Fruit fly (Drosophila melanogaster) whole organism, embryonic: ENCODE data around the gene CG15365.

Source experiments
- Abd-B ChIP-seq: fragments of 200-800 bp; sonication (Bioruptor generic); optimal IDR thresholded peaks from 2 replicates; lab custom pipeline; 2018; ENCODE audit warnings: missing biosample characterization, mild to moderate bottlenecking, missing genetic modification characterization, moderate library complexity
- Antp ChIP-seq: fragments of 200-800 bp; sonication (Bioruptor generic); optimal IDR thresholded peaks from 3 replicates; lab custom pipeline; 2016; ENCODE audit warnings: missing biosample characterization, missing genetic modification characterization
- B-H2 ChIP-seq: fragments of 200-800 bp; sonication (Bioruptor generic); optimal IDR thresholded peaks from 2 replicates; lab custom pipeline; 2018; ENCODE audit warnings: missing biosample characterization, mild to moderate bottlenecking, missing genetic modification characterization
- Bdp1 ChIP-seq: fragments of 200-800 bp; sonication (Bioruptor generic); optimal IDR thresholded peaks from 3 replicates; lab custom pipeline; 2016; ENCODE audit warnings: missing biosample characterization, missing genetic modification characterization
- BtbVII ChIP-seq: fragments of 200-800 bp; sonication (Bioruptor generic); optimal IDR thresholded peaks from 3 replicates; lab custom pipeline; 2017; ENCODE audit warnings: missing biosample characterization, mild to moderate bottlenecking, missing genetic modification characterization
- Bteb2 ChIP-seq: fragments of 200-800 bp; sonication (Bioruptor generic); optimal IDR thresholded peaks from 2 replicates; lab custom pipeline; 2016; ENCODE audit warnings: missing biosample characterization, missing genetic modification characterization
- CG10209 ChIP-seq: fragments of 200-800 bp; sonication (Bioruptor generic); optimal IDR thresholded peaks from 3 replicates; lab custom pipeline; 2017; ENCODE audit warnings: missing biosample characterization, mild to moderate bottlenecking, missing genetic modification characterization, missing genetic modification reagents
- CG10267 ChIP-seq: fragments of 200-800 bp; sonication (Bioruptor generic); optimal IDR thresholded peaks from 2 replicates; lab custom pipeline; 2018; ENCODE audit warnings: missing biosample characterization, mild to moderate bottlenecking, missing genetic modification characterization, moderate library complexity
- CG10274 ChIP-seq: fragments of 200-800 bp; sonication (Bioruptor generic); optimal IDR thresholded peaks from 3 replicates; lab custom pipeline; 2017; ENCODE audit warnings: missing biosample characterization, mild to moderate bottlenecking, missing genetic modification characterization
- CG11398 ChIP-seq: fragments of 200-800 bp; sonication (Bioruptor generic); optimal IDR thresholded peaks from 2 replicates; lab custom pipeline; 2016; ENCODE audit warnings: missing biosample characterization, missing genetic modification characterization
- CG13424 ChIP-seq: fragments of 200-800 bp; sonication (Bioruptor generic); optimal IDR thresholded peaks from 2 replicates; lab custom pipeline; 2019; ENCODE audit warnings: missing biosample characterization, mild to moderate bottlenecking, missing genetic modification characterization, moderate library complexity
- CG14014 ChIP-seq: fragments of 200-800 bp; sonication (Bioruptor generic); IDR thresholded peaks from 2 replicates; pipeline ENCODE4 v1.3.6; 2022; ENCODE audit warnings: missing biosample characterization, missing genetic modification characterization
- CG14441 ChIP-seq: fragments of 200-800 bp; sonication (Bioruptor generic); IDR thresholded peaks from 2 replicates; pipeline ENCODE4 v1.3.6; 2022; ENCODE audit warnings: missing biosample characterization, missing genetic modification characterization
- CG2889 ChIP-seq: fragments of 200-800 bp; sonication (Bioruptor generic); IDR thresholded peaks from 3 replicates; pipeline ENCODE4 v1.3.6; 2022; ENCODE audit warnings: missing biosample characterization, missing genetic modification characterization
- CG30403 ChIP-seq: fragments of 200-800 bp; sonication (Bioruptor generic); optimal IDR thresholded peaks from 3 replicates; lab custom pipeline; 2016; ENCODE audit warnings: missing biosample characterization, missing genetic modification characterization
- CG31365 ChIP-seq: fragments of 200-800 bp; sonication (Bioruptor generic); optimal IDR thresholded peaks from 2 replicates; lab custom pipeline; 2018; ENCODE audit warnings: missing biosample characterization, mild to moderate bottlenecking, missing genetic modification characterization
- CG31441 ChIP-seq: fragments of 200-800 bp; sonication (Bioruptor generic); IDR thresholded peaks from 2 replicates; pipeline ENCODE4 v1.3.6; 2022; ENCODE audit warnings: missing biosample characterization, missing genetic modification characterization
- CG3407 ChIP-seq: fragments of 200-800 bp; sonication (Bioruptor generic); optimal IDR thresholded peaks from 2 replicates; lab custom pipeline; 2018; ENCODE audit warnings: missing biosample characterization, mild to moderate bottlenecking, missing genetic modification characterization
- CG34376 ChIP-seq: fragments of 200-800 bp; sonication (Bioruptor generic); optimal IDR thresholded peaks from 2 replicates; lab custom pipeline; 2018; ENCODE audit warnings: missing biosample characterization, mild to moderate bottlenecking, missing genetic modification characterization
- CG4404 ChIP-seq: fragments of 200-800 bp; sonication (Bioruptor generic); IDR thresholded peaks from 2 replicates; pipeline ENCODE4 v1.3.6; 2022; ENCODE audit warnings: missing biosample characterization, missing genetic modification characterization
- CG6765 ChIP-seq: fragments of 200-800 bp; sonication (Bioruptor generic); optimal IDR thresholded peaks from 3 replicates; lab custom pipeline; 2017; ENCODE audit warnings: missing biosample characterization, mild to moderate bottlenecking, missing genetic modification characterization
- CG7963 ChIP-seq: fragments of 200-800 bp; sonication (Bioruptor generic); IDR thresholded peaks from 3 replicates; pipeline ENCODE4 v1.3.6; 2022; ENCODE audit warnings: missing biosample characterization, missing genetic modification characterization; ENCODE audit not compliant: partially characterized antibody
- CG8359 ChIP-seq: fragments of 200-800 bp; sonication (Bioruptor generic); optimal IDR thresholded peaks from 2 replicates; lab custom pipeline; 2017; ENCODE audit warnings: missing biosample characterization, mild to moderate bottlenecking, missing genetic modification characterization, borderline replicate concordance
- CTCF ChIP-seq: fragments of 200-800 bp; sonication (Bioruptor generic); optimal IDR thresholded peaks from 2 replicates; lab custom pipeline; 2017; ENCODE audit warnings: missing biosample characterization, mild to moderate bottlenecking, missing genetic modification characterization, moderate library complexity
- Dip2 ChIP-seq: fragments of 200-800 bp; sonication (Bioruptor generic); IDR thresholded peaks from 2 replicates; pipeline ENCODE4 v1.3.6; 2022; ENCODE audit warnings: missing biosample characterization, missing genetic modification characterization
- Eip74EF ChIP-seq, 2 experiments: fragments of 200-800 bp in 1 of 2; fragments of >200 bp in 1 of 2; sonication (Bioruptor generic) in 1 of 2; optimal IDR thresholded peaks; 2 replicates each; lab custom pipeline; 2017 to 2019; ENCODE audit warnings: missing biosample characterization in 2 of 2, missing genetic modification characterization in 2 of 2, mild to moderate bottlenecking in 1 of 2, moderate library complexity in 1 of 2
- Fer3 ChIP-seq: fragments of 200-800 bp; sonication (Bioruptor generic); optimal IDR thresholded peaks from 2 replicates; lab custom pipeline; 2018; ENCODE audit warnings: missing biosample characterization, mild to moderate bottlenecking, missing genetic modification characterization, moderate library complexity
- HLH3B ChIP-seq: fragments of 200-800 bp; sonication (Bioruptor generic); IDR thresholded peaks from 2 replicates; pipeline ENCODE4 v1.3.6; 2022; ENCODE audit warnings: missing biosample characterization, missing genetic modification characterization
- HLHmδ ChIP-seq: fragments of 200-800 bp; sonication (Bioruptor generic); optimal IDR thresholded peaks from 2 replicates; lab custom pipeline; 2018; ENCODE audit warnings: missing biosample characterization, mild to moderate bottlenecking, missing genetic modification characterization, moderate library complexity
- Hmx ChIP-seq: fragments of 200-800 bp; sonication (Bioruptor generic); optimal IDR thresholded peaks from 2 replicates; lab custom pipeline; 2016; ENCODE audit warnings: missing biosample characterization, missing genetic modification characterization
- MESR4 ChIP-seq: fragments of 200-800 bp; sonication (Bioruptor generic); optimal IDR thresholded peaks from 2 replicates; lab custom pipeline; 2018; ENCODE audit warnings: missing biosample characterization, mild to moderate bottlenecking, missing genetic modification characterization, moderate library complexity
- Ssrp ChIP-seq: fragments of 200-800 bp; sonication (Bioruptor generic); optimal IDR thresholded peaks from 2 replicates; lab custom pipeline; 2018; ENCODE audit warnings: missing biosample characterization, mild to moderate bottlenecking, missing genetic modification characterization, moderate library complexity
- ase ChIP-seq: fragments of 200-800 bp; sonication (Bioruptor generic); IDR thresholded peaks from 3 replicates; pipeline ENCODE4 v1.3.6; 2022; ENCODE audit warnings: missing biosample characterization, missing genetic modification characterization
- bbx ChIP-seq: fragments of 200-800 bp; sonication (Bioruptor generic); IDR thresholded peaks from 2 replicates; pipeline ENCODE4 v1.3.6; 2022; ENCODE audit warnings: missing biosample characterization, missing genetic modification characterization; ENCODE audit not compliant: partially characterized antibody
- cas ChIP-seq: fragments of 200-800 bp; sonication (Bioruptor generic); IDR thresholded peaks from 2 replicates; pipeline ENCODE4 v1.3.6; 2022; ENCODE audit warnings: missing biosample characterization, missing genetic modification characterization
- dysf ChIP-seq: fragments of 200-800 bp; sonication (Bioruptor generic); IDR thresholded peaks from 3 replicates; pipeline ENCODE4 v1.3.6; 2022; ENCODE audit warnings: missing biosample characterization, missing genetic modification characterization
- ewg ChIP-seq: fragments of 200-800 bp; sonication (Bioruptor generic); optimal IDR thresholded peaks from 3 replicates; lab custom pipeline; 2017; ENCODE audit warnings: mild to moderate bottlenecking, missing biosample characterization, missing genetic modification reagents, missing genetic modification characterization
- fd96Cb ChIP-seq: fragments of 200-800 bp; sonication (Bioruptor generic); optimal IDR thresholded peaks from 2 replicates; lab custom pipeline; 2018; ENCODE audit warnings: missing biosample characterization, mild to moderate bottlenecking, missing genetic modification characterization, moderate library complexity
- jigr1 ChIP-seq: fragments of 200-800 bp; sonication (Bioruptor generic); IDR thresholded peaks from 3 replicates; pipeline ENCODE4 v1.3.6; 2022; ENCODE audit warnings: missing biosample characterization, missing genetic modification characterization
- kni ChIP-seq: fragments of 200-800 bp; sonication (Bioruptor generic); optimal IDR thresholded peaks from 3 replicates; lab custom pipeline; 2017; ENCODE audit warnings: mild to moderate bottlenecking, missing biosample characterization, missing genetic modification reagents, missing genetic modification characterization
- knrl ChIP-seq: fragments of 200-800 bp; sonication (Bioruptor generic); IDR thresholded peaks from 3 replicates; pipeline ENCODE4 v1.3.6; 2022; ENCODE audit warnings: missing biosample characterization, missing genetic modification characterization; ENCODE audit not compliant: partially characterized antibody
- lbe ChIP-seq: fragments of 200-800 bp; sonication (Bioruptor generic); optimal IDR thresholded peaks from 2 replicates; lab custom pipeline; 2016; ENCODE audit warnings: missing biosample characterization, mild to moderate bottlenecking, missing genetic modification characterization
- pho ChIP-seq: fragments of 200-800 bp; sonication (Bioruptor generic); optimal IDR thresholded peaks from 2 replicates; lab custom pipeline; 2016; ENCODE audit warnings: missing biosample characterization, missing genetic modification characterization
- repo ChIP-seq: fragments of 200-800 bp; sonication (Bioruptor generic); optimal IDR thresholded peaks from 2 replicates; lab custom pipeline; 2016; ENCODE audit warnings: missing biosample characterization, missing genetic modification characterization
- salm ChIP-seq: fragments of 200-800 bp; sonication (Bioruptor generic); optimal IDR thresholded peaks from 2 replicates; lab custom pipeline; 2018; ENCODE audit warnings: missing biosample characterization, mild to moderate bottlenecking, missing genetic modification characterization
- sug ChIP-seq: fragments of 200-800 bp; optimal IDR thresholded peaks from 2 replicates; lab custom pipeline; 2019; ENCODE audit warnings: missing biosample characterization, mild to moderate bottlenecking, missing genetic modification characterization, moderate library complexity
- tna ChIP-seq: fragments of 200-800 bp; sonication (Bioruptor generic); IDR thresholded peaks from 2 replicates; pipeline ENCODE4 v1.3.6; 2022; ENCODE audit warnings: missing biosample characterization, missing genetic modification characterization; ENCODE audit not compliant: partially characterized antibody
- trem ChIP-seq: fragments of 200-800 bp; optimal IDR thresholded peaks from 3 replicates; lab custom pipeline; 2019; ENCODE audit warnings: missing biosample characterization, mild to moderate bottlenecking, missing genetic modification characterization, moderate library complexity
- wek ChIP-seq: fragments of 200-800 bp; sonication (Bioruptor generic); optimal IDR thresholded peaks from 3 replicates; lab custom pipeline; 2018; ENCODE audit warnings: missing biosample characterization, mild to moderate bottlenecking, missing genetic modification characterization, moderate library complexity
- zf30C ChIP-seq: fragments of 200-800 bp; sonication (Bioruptor generic); optimal IDR thresholded peaks from 3 replicates; lab custom pipeline; 2018; ENCODE audit warnings: missing biosample characterization, mild to moderate bottlenecking, missing genetic modification characterization

The CG15365 gene

DNA sequence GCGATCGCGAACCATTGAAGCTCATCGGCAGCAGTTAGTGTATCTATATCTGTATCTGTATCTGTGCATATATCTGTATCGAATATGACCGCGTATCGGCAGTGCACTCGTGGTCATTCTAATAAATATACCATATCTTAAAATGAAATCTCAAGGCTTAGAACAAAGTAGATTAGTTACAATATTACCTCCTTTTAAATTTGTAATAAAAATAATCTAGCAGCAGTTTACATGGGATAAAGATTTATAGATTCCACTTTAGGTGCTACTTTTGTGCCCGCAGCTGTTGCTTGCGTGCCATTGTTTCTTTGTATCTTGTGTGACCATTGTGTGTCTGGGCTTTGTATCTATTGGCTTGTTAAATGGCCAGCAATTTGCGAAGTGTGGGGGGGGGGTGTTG is 7.7 kb downstream of the CG15365 start (continued):
- TF ChIP-seq Ssrp (tag; lab: Kevin White, UChicago) (peak; percentile 66), salm (tag; lab: Kevin White, UChicago) (peak; percentile 78), CG3407 (GFP tag; lab: Kevin White, UChicago) (peak; percentile 57), cas (GFP tag; lab: Robert Waterston, UW) (no peak), HLHmδ (GFP tag; lab: Kevin White, UChicago) (no peak), Eip74EF (GFP tag; optimal IDR thresholded peaks at IDR 0.05; lab: Kevin White, UChicago) (peak in 1 of 2 experiments; percentile 50), CG6765 (GFP tag; lab: Kevin White, UChicago) (no peak), Bteb2 (GFP tag; lab: Kevin White, UChicago) (peak; percentile 3), CG14441 (peak; percentile 75), CG10209 (GFP tag; lab: Kevin White, UChicago) (peak; percentile 68), kni (GFP tag; lab: Kevin White, UChicago) (no peak), Abd-B (GFP tag; lab: Kevin White, UChicago) (no peak), repo (peak; percentile 24), B-H2 (GFP tag; lab: Kevin White, UChicago) (no peak), BtbVII (peak; percentile 44), dysf (GFP tag; lab: Robert Waterston, UW) (peak; percentile 84), trem (tag; lab: Kevin White, UChicago) (peak; percentile 48), CG34376 (GFP tag; lab: Kevin White, UChicago) (no peak), CG31365 (tag; lab: Kevin White, UChicago) (peak; percentile 28), ewg (GFP tag; lab: Kevin White, UChicago) (peak; percentile 65), CG31441 (GFP tag; lab: Robert Waterston, UW) (peak; percentile 84), CG8359 (GFP tag; lab: Kevin White, UChicago) (no peak), CG10267 (tag; lab: Kevin White, UChicago) (peak; percentile 66), CG11398 (GFP tag; lab: Kevin White, UChicago) (no peak), CG7963 (GFP tag; lab: Robert Waterston, UW) (no peak), ase (GFP tag; lab: Robert Waterston, UW) (peak; percentile 72; the same call in 2 of the 3 replicates), bbx (no peak), tna (GFP tag; lab: Robert Waterston, UW) (no peak), CG10274 (GFP tag; lab: Kevin White, UChicago) (peak; percentile 24), CG14014 (GFP tag; lab: Robert Waterston, UW) (peak; percentile 51; the same call in 1 of the 2 replicates), wek (GFP tag; lab: Kevin White, UChicago) (peak; percentile 26), CG4404 (no peak), zf30C (GFP tag; lab: Kevin White, UChicago) (no peak), Bdp1 (GFP tag; lab: Kevin White, UChicago) (no peak), HLH3B (GFP tag; lab: Robert Waterston, UW) (peak; percentile 81), CG2889 (GFP tag; lab: Robert Waterston, UW) (peak; percentile 73; the same call in 2 of the 3 replicates), Fer3 (peak; percentile 77), Antp (GFP tag; lab: Kevin White, UChicago) (peak; percentile 1), MESR4 (GFP tag; lab: Kevin White, UChicago) (peak; percentile 16), lbe (GFP tag; lab: Kevin White, UChicago) (peak; percentile 14), knrl (GFP tag; lab: Robert Waterston, UW) (no peak), CG30403 (peak; percentile 75), CG13424 (peak; percentile 85), CTCF (GFP tag; lab: Kevin White, UChicago) (no peak), jigr1 (GFP tag; lab: Robert Waterston, UW) (no peak), fd96Cb (tag; lab: Kevin White, UChicago) (peak; percentile 80), Dip2 (no peak), Hmx (GFP tag; lab: Kevin White, UChicago) (no peak), sug (tag; lab: Kevin White, UChicago) (no peak), pho (GFP tag; lab: Kevin White, UChicago) (peak; percentile 10)
